Worm (Caenorhabditis elegans) whole organism, L4 larva: Measurements from ENCODE around the gene immp-2.

Experiments used
- aly-2 ChIP-seq: sonication (generic microtip); optimal IDR thresholded peaks from 2 replicates; lab custom pipeline; 2018; ENCODE audit warnings: missing biosample characterization, missing genetic modification characterization
- fos-1 ChIP-seq: fragments of 150-350 bp; optimal IDR thresholded peaks from 2 replicates; lab custom pipeline; 2014; ENCODE audit warnings: missing biosample characterization, missing genetic modification characterization
- skn-1 ChIP-seq: fragments of 150-350 bp; optimal IDR thresholded peaks from 2 replicates; lab custom pipeline; 2014; ENCODE audit warnings: missing biosample characterization, missing genetic modification characterization

DNA sequence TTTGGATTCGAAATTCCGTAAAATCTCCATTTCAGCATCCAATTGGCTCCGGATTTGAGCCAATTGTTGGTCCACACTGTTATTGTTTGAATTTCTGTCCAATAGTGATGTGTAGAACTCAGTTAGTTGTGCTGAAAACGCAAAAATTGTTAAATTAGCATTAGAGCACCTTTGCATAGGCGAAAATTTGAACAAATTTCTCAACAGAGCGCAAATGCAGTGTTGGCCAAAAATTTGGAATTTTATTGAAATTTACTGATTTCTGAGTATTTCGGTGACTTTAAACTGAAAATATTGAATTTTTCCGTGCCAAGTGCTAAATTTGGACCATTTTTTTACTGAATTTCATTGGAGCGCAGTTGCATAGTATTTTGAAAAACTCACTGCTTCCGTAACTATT lies 34.9 kb upstream of the immp-2 start:
- TF ChIP-seq aly-2 (tag; lab: Kevin White, UChicago): no peak
- TF ChIP-seq skn-1 (tag; lab: Kevin White, UChicago): no peak
- TF ChIP-seq fos-1 (tag; lab: Kevin White, UChicago): no peak
